Fruit fly (Drosophila melanogaster): ENCODE measurements around the gene CG14406.

- TF ChIP-seq ttk (optimal IDR thresholded peaks at IDR 0.05) (no peak), h (optimal IDR thresholded peaks at IDR 0.05) (no peak)
These were observed 3.2 kb upstream of the CG14406 start, which contains the start of gene CG12398 for dm6 chrX:14913706-14914303.

Data from Kc167 (cell line).